Fruit fly (Drosophila melanogaster) whole organism, embryonic: Measurements from ENCODE around the gene CG2187.

Experiments used
- Aef1 ChIP-seq: fragments of 200-800 bp; sonication (Bioruptor generic); IDR thresholded peaks from 3 replicates; pipeline ENCODE4 v1.3.6; 2022; ENCODE audit warnings: missing biosample characterization, missing genetic modification characterization
- CG11560 ChIP-seq: fragments of 200-800 bp; sonication (Bioruptor generic); IDR thresholded peaks from 3 replicates; pipeline ENCODE4 v1.3.6; 2022; ENCODE audit warnings: missing biosample characterization, missing genetic modification characterization
- CG12155 ChIP-seq: fragments of 200-800 bp; sonication (Bioruptor generic); optimal IDR thresholded peaks from 3 replicates; lab custom pipeline; 2016; ENCODE audit warnings: missing biosample characterization, missing genetic modification characterization
- CG14014 ChIP-seq: fragments of 200-800 bp; sonication (Bioruptor generic); IDR thresholded peaks from 2 replicates; pipeline ENCODE4 v1.3.6; 2022; ENCODE audit warnings: missing biosample characterization, missing genetic modification characterization
- CG14710 ChIP-seq: fragments of 200-800 bp; sonication (Bioruptor generic); optimal IDR thresholded peaks from 3 replicates; lab custom pipeline; 2019; ENCODE audit warnings: missing biosample characterization, mild to moderate bottlenecking, missing genetic modification characterization, moderate library complexity
- CG15479 ChIP-seq: fragments of 200-800 bp; sonication (Bioruptor generic); optimal IDR thresholded peaks from 3 replicates; lab custom pipeline; 2019; ENCODE audit warnings: missing biosample characterization, mild to moderate bottlenecking, missing genetic modification characterization, moderate library complexity
- CG15601 ChIP-seq: fragments of 200-800 bp; sonication (Bioruptor generic); optimal IDR thresholded peaks from 3 replicates; lab custom pipeline; 2019; ENCODE audit warnings: missing biosample characterization, mild to moderate bottlenecking, missing genetic modification characterization, moderate library complexity
- CG1603 ChIP-seq: fragments of 200-800 bp; sonication (Bioruptor generic); optimal IDR thresholded peaks from 2 replicates; lab custom pipeline; 2019; ENCODE audit warnings: missing biosample characterization, mild to moderate bottlenecking, missing genetic modification characterization, moderate library complexity
- CG16813 ChIP-seq: fragments of 200-800 bp; sonication (Bioruptor generic); IDR thresholded peaks from 3 replicates; pipeline ENCODE4 v1.3.6; 2022; ENCODE audit warnings: missing biosample characterization, missing genetic modification characterization; ENCODE audit not compliant: partially characterized antibody
- CG17359 ChIP-seq: fragments of 200-800 bp; sonication (Bioruptor generic); optimal IDR thresholded peaks from 3 replicates; lab custom pipeline; 2018; ENCODE audit warnings: missing biosample characterization, mild to moderate bottlenecking, missing genetic modification characterization, moderate library complexity
- CG18599 ChIP-seq: fragments of 200-800 bp; sonication (Bioruptor generic); optimal IDR thresholded peaks from 3 replicates; lab custom pipeline; 2017; ENCODE audit warnings: missing biosample characterization, missing genetic modification characterization, mild to moderate bottlenecking, moderate library complexity, missing genetic modification reagents
- CG18619 ChIP-seq: fragments of 200-800 bp; sonication (Bioruptor generic); optimal IDR thresholded peaks from 3 replicates; lab custom pipeline; 2017; ENCODE audit warnings: missing biosample characterization, mild to moderate bottlenecking, missing genetic modification characterization
- CG30403 ChIP-seq: fragments of 200-800 bp; sonication (Bioruptor generic); optimal IDR thresholded peaks from 3 replicates; lab custom pipeline; 2016; ENCODE audit warnings: missing biosample characterization, missing genetic modification characterization
- CG31365 ChIP-seq: fragments of 200-800 bp; sonication (Bioruptor generic); optimal IDR thresholded peaks from 2 replicates; lab custom pipeline; 2018; ENCODE audit warnings: missing biosample characterization, mild to moderate bottlenecking, missing genetic modification characterization
- CG3163 ChIP-seq: fragments of 200-800 bp; sonication (Bioruptor generic); optimal IDR thresholded peaks from 3 replicates; lab custom pipeline; 2016; ENCODE audit warnings: missing biosample characterization, missing genetic modification characterization
- CG34422 ChIP-seq: fragments of 200-800 bp; sonication (Bioruptor generic); IDR thresholded peaks from 3 replicates; pipeline ENCODE4 v1.3.6; 2022; ENCODE audit warnings: missing biosample characterization, missing genetic modification characterization
- CG6175 ChIP-seq: fragments of 200-800 bp; sonication (Bioruptor generic); IDR thresholded peaks from 3 replicates; pipeline ENCODE4 v1.3.6; 2022; ENCODE audit warnings: missing biosample characterization, missing genetic modification characterization
- CG6689 ChIP-seq: fragments of 200-800 bp; sonication (Bioruptor generic); IDR thresholded peaks from 2 replicates; pipeline ENCODE4 v1.3.6; 2022; ENCODE audit warnings: missing biosample characterization, missing genetic modification characterization
- CG6765 ChIP-seq: fragments of 200-800 bp; sonication (Bioruptor generic); optimal IDR thresholded peaks from 3 replicates; lab custom pipeline; 2017; ENCODE audit warnings: missing biosample characterization, mild to moderate bottlenecking, missing genetic modification characterization
- CG6813 ChIP-seq: fragments of 200-800 bp; sonication (Bioruptor generic); optimal IDR thresholded peaks from 2 replicates; lab custom pipeline; 2017; ENCODE audit warnings: missing biosample characterization, missing genetic modification characterization, mild to moderate bottlenecking, moderate library complexity, missing genetic modification reagents
- CG7786 ChIP-seq: fragments of 200-800 bp; sonication (Bioruptor generic); optimal IDR thresholded peaks from 2 replicates; lab custom pipeline; 2016; ENCODE audit warnings: missing biosample characterization, missing genetic modification characterization
- CG9876 ChIP-seq: fragments of 200-800 bp; sonication (Bioruptor generic); optimal IDR thresholded peaks from 2 replicates; lab custom pipeline; 2016; ENCODE audit warnings: missing biosample characterization, missing genetic modification characterization
- CoRest ChIP-seq: fragments of 200-800 bp; sonication (Bioruptor generic); optimal IDR thresholded peaks from 3 replicates; lab custom pipeline; 2018; ENCODE audit warnings: missing biosample characterization, mild to moderate bottlenecking, missing genetic modification characterization, moderate library complexity
- Gsc ChIP-seq: fragments of 200-800 bp; sonication (Bioruptor generic); IDR thresholded peaks from 2 replicates; pipeline ENCODE4 v1.3.6; 2022; ENCODE audit warnings: missing biosample characterization, missing genetic modification characterization
- HLH4C ChIP-seq: fragments of 200-800 bp; sonication (Bioruptor generic); IDR thresholded peaks from 3 replicates; pipeline ENCODE4 v1.3.6; 2022; ENCODE audit warnings: missing biosample characterization, missing genetic modification characterization; ENCODE audit not compliant: partially characterized antibody
- NFAT ChIP-seq: fragments of 200-800 bp; sonication (Bioruptor generic); IDR thresholded peaks from 2 replicates; pipeline ENCODE4 v1.3.6; 2022; ENCODE audit warnings: missing biosample characterization, missing genetic modification characterization
- Oli ChIP-seq: fragments of 200-800 bp; sonication (Bioruptor generic); optimal IDR thresholded peaks from 2 replicates; lab custom pipeline; 2018; ENCODE audit warnings: missing biosample characterization, mild to moderate bottlenecking, missing genetic modification characterization, moderate library complexity
- Pdp1 ChIP-seq, 2 experiments: fragments of 200-800 bp; sonication (Bioruptor generic); optimal IDR thresholded peaks; 3 replicates each; lab custom pipeline; 2016; ENCODE audit warnings: missing biosample characterization in 2 of 2, missing genetic modification characterization in 2 of 2, mild to moderate bottlenecking in 1 of 2, moderate library complexity in 1 of 2
- Ptx1 ChIP-seq: fragments of 200-800 bp; sonication (Bioruptor generic); IDR thresholded peaks from 2 replicates; pipeline ENCODE4 v1.3.6; 2022; ENCODE audit warnings: missing biosample characterization, missing genetic modification characterization
- Six4 ChIP-seq: fragments of 200-800 bp; sonication (Bioruptor generic); optimal IDR thresholded peaks from 2 replicates; lab custom pipeline; 2016; ENCODE audit warnings: missing biosample characterization, missing genetic modification characterization
- Sox102F ChIP-seq: fragments of 200-800 bp; sonication (Bioruptor generic); optimal IDR thresholded peaks from 2 replicates; lab custom pipeline; 2018; ENCODE audit warnings: missing biosample characterization, mild to moderate bottlenecking, missing genetic modification characterization, moderate library complexity
- abd-A ChIP-seq: fragments of 200-800 bp; sonication (Bioruptor generic); optimal IDR thresholded peaks from 3 replicates; lab custom pipeline; 2019; ENCODE audit warnings: missing biosample characterization, mild to moderate bottlenecking, missing genetic modification characterization, moderate library complexity
- bbx ChIP-seq: fragments of 200-800 bp; sonication (Bioruptor generic); IDR thresholded peaks from 2 replicates; pipeline ENCODE4 v1.3.6; 2022; ENCODE audit warnings: missing biosample characterization, missing genetic modification characterization; ENCODE audit not compliant: partially characterized antibody
- chinmo ChIP-seq: fragments of 200-800 bp; sonication (Bioruptor generic); IDR thresholded peaks from 4 replicates; pipeline ENCODE4 v1.3.6; 2022; ENCODE audit warnings: missing biosample characterization, missing genetic modification characterization; ENCODE audit not compliant: partially characterized antibody
- cwo ChIP-seq: fragments of 200-800 bp; sonication (Bioruptor generic); optimal IDR thresholded peaks from 3 replicates; lab custom pipeline; 2017; ENCODE audit warnings: missing biosample characterization, missing genetic modification characterization, mild to moderate bottlenecking, moderate library complexity, missing genetic modification reagents
- emc ChIP-seq: fragments of 200-800 bp; sonication (Bioruptor generic); optimal IDR thresholded peaks from 2 replicates; lab custom pipeline; 2016; ENCODE audit warnings: missing biosample characterization, missing genetic modification characterization
- eve ChIP-seq, 2 experiments: fragments of >200 bp; optimal IDR thresholded peaks; 2 replicates each; lab custom pipeline; 2017; ENCODE audit warnings: missing biosample characterization in 2 of 2, missing genetic modification characterization in 2 of 2
- fd96Cb ChIP-seq: fragments of 200-800 bp; sonication (Bioruptor generic); optimal IDR thresholded peaks from 2 replicates; lab custom pipeline; 2018; ENCODE audit warnings: missing biosample characterization, mild to moderate bottlenecking, missing genetic modification characterization, moderate library complexity
- gem ChIP-seq: fragments of 200-800 bp; sonication (Bioruptor generic); optimal IDR thresholded peaks from 2 replicates; lab custom pipeline; 2019; ENCODE audit warnings: missing biosample characterization, mild to moderate bottlenecking, missing genetic modification characterization, moderate library complexity
- lab ChIP-seq: fragments of 200-800 bp; sonication (Bioruptor generic); optimal IDR thresholded peaks from 3 replicates; lab custom pipeline; 2017; ENCODE audit warnings: missing biosample characterization, missing genetic modification characterization, mild to moderate bottlenecking, moderate library complexity, missing genetic modification reagents
- nau ChIP-seq: fragments of 200-800 bp; sonication (Bioruptor generic); optimal IDR thresholded peaks from 3 replicates; lab custom pipeline; 2017; ENCODE audit warnings: missing biosample characterization, mild to moderate bottlenecking, missing genetic modification characterization, missing genetic modification reagents
- pan ChIP-seq, 4 experiments: fragments of >200 bp in 3 of 4; fragments of 200-800 bp in 1 of 4; sonication (Bioruptor generic) in 1 of 4; optimal IDR thresholded peaks in 3 of 4; IDR thresholded peaks in 1 of 4; 2 replicates each; pipeline versions ENCODE4 v1.3.6 to Lab custom; 2017 to 2022; ENCODE audit warnings: missing biosample characterization in 2 of 4, missing genetic modification characterization in 2 of 4, mixed read lengths in 1 of 4
- prd ChIP-seq, 3 experiments: fragments of >200 bp in 2 of 3; fragments of 200-800 bp in 1 of 3; sonication (Bioruptor generic) in 1 of 3; optimal IDR thresholded peaks in 2 of 3; IDR thresholded peaks in 1 of 3; 2 replicates in 2 of 3; 3 replicates in 1 of 3; pipeline versions ENCODE4 v1.3.6 to Lab custom; 2017 to 2022; ENCODE audit warnings: missing biosample characterization in 1 of 3, missing genetic modification characterization in 1 of 3
- tap ChIP-seq: fragments of 200-800 bp; optimal IDR thresholded peaks from 3 replicates; lab custom pipeline; 2019; ENCODE audit warnings: missing biosample characterization, mild to moderate bottlenecking, missing genetic modification characterization, moderate library complexity
- trem ChIP-seq: fragments of 200-800 bp; optimal IDR thresholded peaks from 3 replicates; lab custom pipeline; 2019; ENCODE audit warnings: missing biosample characterization, mild to moderate bottlenecking, missing genetic modification characterization, moderate library complexity
- wek ChIP-seq: fragments of 200-800 bp; sonication (Bioruptor generic); optimal IDR thresholded peaks from 3 replicates; lab custom pipeline; 2018; ENCODE audit warnings: missing biosample characterization, mild to moderate bottlenecking, missing genetic modification characterization, moderate library complexity

Gene CG2187

DNA sequence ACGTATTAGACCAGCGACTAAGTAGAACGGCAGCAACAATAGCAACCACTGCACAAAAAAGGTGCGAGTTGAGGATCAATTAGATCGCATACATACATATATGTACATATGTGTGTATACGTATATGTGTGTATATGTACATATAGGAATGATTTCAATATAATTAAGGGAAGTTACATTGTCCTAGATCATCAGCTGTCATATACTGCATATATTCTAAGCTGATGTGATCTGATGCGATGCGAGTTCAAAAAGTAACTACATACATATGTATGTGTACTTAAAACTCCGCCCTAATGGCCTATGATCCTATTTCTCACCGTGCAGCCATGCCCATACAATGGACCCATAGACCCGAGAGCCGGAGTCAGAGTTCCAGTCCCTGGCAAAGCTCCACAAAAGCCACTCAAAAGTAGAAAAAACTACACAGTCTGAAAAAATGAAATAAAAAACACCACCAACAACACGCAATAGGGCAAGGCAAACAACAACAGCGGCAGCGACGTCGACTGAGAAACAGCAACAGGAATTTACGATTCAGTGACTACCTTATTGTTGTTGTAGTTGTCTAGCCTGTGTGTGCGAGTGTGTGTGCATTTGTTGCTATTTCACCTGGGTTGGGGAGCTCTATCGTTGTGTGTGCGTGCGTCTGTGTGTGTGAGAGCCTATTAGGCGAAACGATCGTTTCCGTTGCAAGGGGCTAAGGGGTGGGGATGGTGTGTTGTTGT lies 35.1 kb downstream of the CG2187 start (continued):
- 0 out of 3 replicates have a peak, but pooled peaks have one; percentile 14 for TF ChIP-seq CG6175 (GFP tag; lab: Robert Waterston, UW)
- peak; percentile 27 for TF ChIP-seq CG18599 (GFP tag; lab: Kevin White, UChicago)
- TF ChIP-seq bbx, result no peak
- TF ChIP-seq CG12155 (GFP tag; lab: Kevin White, UChicago), result peak; percentile 17
- no peak for TF ChIP-seq CG11560 (tag; lab: Robert Waterston, UW)
- peak; percentile 20 for TF ChIP-seq abd-A
- TF ChIP-seq Oli (tag; lab: Kevin White, UChicago), result peak; percentile 40
- peak; percentile 23 for TF ChIP-seq tap (tag; lab: Kevin White, UChicago)
- no peak for TF ChIP-seq wek (GFP tag; lab: Kevin White, UChicago)
- TF ChIP-seq Gsc, result no peak
- no peak for TF ChIP-seq CG31365 (tag; lab: Kevin White, UChicago)
- TF ChIP-seq CG16813 (GFP tag; lab: Robert Waterston, UW), result no peak
- TF ChIP-seq Ptx1, result peak; percentile 35; the same call in 1 of the 2 replicates
- no peak for TF ChIP-seq CG9876 (GFP tag; lab: Kevin White, UChicago)
- TF ChIP-seq cwo (GFP tag; lab: Kevin White, UChicago), result peak; percentile 3
- TF ChIP-seq HLH4C (GFP tag; lab: Robert Waterston, UW), result no peak
- peak; percentile 54 for TF ChIP-seq gem
- TF ChIP-seq emc (GFP tag; lab: Kevin White, UChicago), result no peak
- TF ChIP-seq Aef1 (GFP tag; lab: Robert Waterston, UW), result peak; percentile 39; the same call in 1 of the 3 replicates
- TF ChIP-seq CG1603 (tag; lab: Kevin White, UChicago), result peak; percentile 51
- TF ChIP-seq CG6813 (GFP tag; lab: Kevin White, UChicago), result no peak
- peak in 1 of 2 experiments; percentile 32 for TF ChIP-seq Pdp1 (GFP tag; optimal IDR thresholded peaks at IDR 0.05; lab: Kevin White, UChicago)
- peak; percentile 11 for TF ChIP-seq CoRest (tag; lab: Kevin White, UChicago)
- peak; percentile 45 for TF ChIP-seq CG30403 (GFP tag; lab: Kevin White, UChicago)
- peak; percentile 3 for TF ChIP-seq CG7786 (GFP tag; lab: Kevin White, UChicago)
- peak; percentile 51 for TF ChIP-seq CG6689 (GFP tag; lab: Robert Waterston, UW)
- TF ChIP-seq chinmo (GFP tag; lab: Robert Waterston, UW), result peak; percentile 63; the same call in 1 of the 4 replicates
- no peak for TF ChIP-seq prd (optimal IDR thresholded peaks at IDR 0.05; lab: Kevin White, UChicago)
- TF ChIP-seq prd (GFP tag; IDR thresholded peaks at IDR 0.05; lab: Robert Waterston, UW), result peak; percentile 36; the same call in 1 of the 3 replicates
- TF ChIP-seq CG14014 (GFP tag; lab: Robert Waterston, UW), result no peak
- TF ChIP-seq pan (optimal IDR thresholded peaks at IDR 0.05; lab: Kevin White, UChicago), result no peak
- TF ChIP-seq pan (GFP tag; optimal IDR thresholded peaks at IDR 0.05 in 1 of 2, IDR thresholded peaks at IDR 0.05 in 1 of 2), result no peak
- TF ChIP-seq Six4 (GFP tag; lab: Kevin White, UChicago), result peak; percentile 11
- TF ChIP-seq trem (tag; lab: Kevin White, UChicago), result no peak
- peak; percentile 37 for TF ChIP-seq Sox102F (GFP tag; lab: Kevin White, UChicago)
- peak; percentile 31 for TF ChIP-seq CG14710 (tag; lab: Kevin White, UChicago)
- 0 out of 3 replicates have a peak, but pooled peaks have one; percentile 7 for TF ChIP-seq CG34422 (GFP tag; lab: Robert Waterston, UW)
- no peak for TF ChIP-seq eve (GFP tag; optimal IDR thresholded peaks at IDR 0.05; lab: Kevin White, UChicago)
- TF ChIP-seq CG15479 (GFP tag; lab: Kevin White, UChicago), result no peak
- TF ChIP-seq fd96Cb (tag; lab: Kevin White, UChicago), result peak; percentile 43
- no peak for TF ChIP-seq NFAT
- TF ChIP-seq lab (GFP tag; lab: Kevin White, UChicago), result peak; percentile 41
- peak; percentile 27 for TF ChIP-seq CG6765 (GFP tag; lab: Kevin White, UChicago)
- TF ChIP-seq CG3163 (GFP tag; lab: Kevin White, UChicago), result no peak
- TF ChIP-seq nau, result peak; percentile 22
- TF ChIP-seq CG17359, result peak; percentile 3
- TF ChIP-seq CG18619 (GFP tag; lab: Kevin White, UChicago), result no peak
- no peak for TF ChIP-seq CG15601 (tag; lab: Kevin White, UChicago)
